Worm (Caenorhabditis elegans) whole organism, L4 larva: ENCODE results near the gene fipr-13.
A peak's percentile ranks its signal among the peaks of the same experiment; 100 is the strongest.

Experiments
- F26F4.8 ChIP-seq: fragments of 200-800 bp; sonication (Bioruptor generic); conservative IDR thresholded peaks from 2 replicates; pipeline ENCODE4 v1.3.6; 2022; ENCODE audit warnings: missing genetic modification characterization, missing compliant biosample characterization
- F44E2.7 ChIP-seq: fragments of 200-800 bp; sonication (Bioruptor generic); IDR thresholded peaks from 2 replicates; pipeline ENCODE4 v2.1.2; 2022; ENCODE audit warnings: missing genetic modification characterization, missing compliant biosample characterization
- F49E8.2 ChIP-seq: sonication (generic microtip); optimal IDR thresholded peaks from 2 replicates; lab custom pipeline; 2016; ENCODE audit warnings: missing compliant biosample characterization, mild to moderate bottlenecking, missing genetic modification characterization, borderline replicate concordance
- R02D3.7 ChIP-seq: fragments of 150-350 bp; sonication (generic microtip); optimal IDR thresholded peaks from 3 replicates; lab custom pipeline; 2014; ENCODE audit warnings: missing biosample characterization, missing genetic modification characterization
- Y75B8A.6 ChIP-seq: fragments of 200-800 bp; sonication (Bioruptor generic); IDR thresholded peaks from 2 replicates; pipeline ENCODE4 v1.3.6; 2022; ENCODE audit warnings: missing genetic modification reagents, missing genetic modification characterization, missing compliant biosample characterization
- ZK337.2 ChIP-seq: fragments of 200-800 bp; sonication (Bioruptor generic); IDR thresholded peaks from 2 replicates; pipeline ENCODE4 v1.3.6; 2022; ENCODE audit warnings: missing genetic modification reagents, missing genetic modification characterization, missing compliant biosample characterization
- aly-2 ChIP-seq: sonication (generic microtip); optimal IDR thresholded peaks from 2 replicates; lab custom pipeline; 2018; ENCODE audit warnings: missing biosample characterization, missing genetic modification characterization
- ama-1 ChIP-seq: fragments of 150-350 bp; optimal IDR thresholded peaks from 2 replicates; lab custom pipeline; 2014; ENCODE audit warnings: inconsistent platforms, mixed read lengths
- attf-4 ChIP-seq: sonication (generic microtip); optimal IDR thresholded peaks from 3 replicates; lab custom pipeline; 2017; ENCODE audit warnings: missing biosample characterization, missing genetic modification characterization
- ceh-20 ChIP-seq: fragments of 200-800 bp; sonication (Bioruptor generic); IDR thresholded peaks from 2 replicates; pipeline ENCODE4 v1.3.6; 2022; ENCODE audit warnings: missing genetic modification reagents, missing genetic modification characterization, missing compliant biosample characterization
- ceh-62 ChIP-seq: sonication (generic microtip); optimal IDR thresholded peaks from 2 replicates; lab custom pipeline; 2017; ENCODE audit warnings: missing biosample characterization, missing genetic modification characterization
- daf-12 ChIP-seq: fragments of 150-350 bp; optimal IDR thresholded peaks from 2 replicates; lab custom pipeline; 2014; ENCODE audit warnings: missing biosample characterization, missing genetic modification reagents, missing genetic modification characterization
- daf-16 ChIP-seq, 3 experiments: sonication (generic microtip); optimal IDR thresholded peaks; 2 replicates each; lab custom pipeline; 2016 to 2017; ENCODE audit warnings: missing genetic modification characterization in 3 of 3, missing genetic modification reagents in 3 of 3, mild to moderate bottlenecking in 2 of 3, missing compliant biosample characterization in 2 of 3, missing biosample characterization in 1 of 3, moderate library complexity in 1 of 3
- daf-19 ChIP-seq: fragments of 200-800 bp; sonication (Bioruptor generic); conservative IDR thresholded peaks from 2 replicates; pipeline ENCODE4 v1.3.6; 2022; ENCODE audit warnings: missing genetic modification characterization, missing compliant biosample characterization
- daf-8 ChIP-seq: fragments of 200-800 bp; sonication (Bioruptor generic); IDR thresholded peaks from 2 replicates; pipeline ENCODE4 v1.3.6; 2022; ENCODE audit warnings: missing genetic modification characterization, missing compliant biosample characterization
- dmd-6 ChIP-seq: fragments of 200-800 bp; sonication (Bioruptor generic); IDR thresholded peaks from 2 replicates; pipeline ENCODE4 v1.3.6; 2022; ENCODE audit warnings: missing genetic modification reagents, missing genetic modification characterization, missing compliant biosample characterization
- dmd-9 ChIP-seq: fragments of 200-800 bp; sonication (Bioruptor generic); IDR thresholded peaks from 2 replicates; pipeline ENCODE4 v1.3.6; 2022; ENCODE audit warnings: missing genetic modification reagents, missing genetic modification characterization, missing compliant biosample characterization
- duxl-1 ChIP-seq: sonication (generic microtip); optimal IDR thresholded peaks from 2 replicates; lab custom pipeline; 2016; ENCODE audit warnings: mild to moderate bottlenecking, missing genetic modification characterization, moderate library complexity, missing compliant biosample characterization; ENCODE audit not compliant: poor library complexity
- dve-1 ChIP-seq: sonication (generic microtip); optimal IDR thresholded peaks from 2 replicates; lab custom pipeline; 2017; ENCODE audit warnings: antibody characterized with exemption, mild to moderate bottlenecking, missing genetic modification characterization, missing compliant biosample characterization; ENCODE audit not compliant: insufficient read depth
- egl-43 ChIP-seq: fragments of 200-800 bp; sonication (Bioruptor generic); IDR thresholded peaks from 2 replicates; pipeline ENCODE4 v1.3.6; 2022; ENCODE audit warnings: missing genetic modification reagents, missing genetic modification characterization, missing compliant biosample characterization
- gei-8 ChIP-seq: fragments of 200-800 bp; sonication (Bioruptor generic); optimal IDR thresholded peaks from 2 replicates; lab custom pipeline; 2018; ENCODE audit warnings: mild to moderate bottlenecking, missing genetic modification characterization, missing compliant biosample characterization
- hlh-30 ChIP-seq: sonication (generic microtip); optimal IDR thresholded peaks from 2 replicates; lab custom pipeline; 2017; ENCODE audit warnings: antibody characterized with exemption, mild to moderate bottlenecking, missing genetic modification characterization, missing compliant biosample characterization; ENCODE audit not compliant: insufficient read depth
- lim-7 ChIP-seq: fragments of 200-800 bp; sonication (Bioruptor generic); IDR thresholded peaks from 2 replicates; pipeline ENCODE4 v1.3.6; 2022; ENCODE audit warnings: missing genetic modification characterization, missing compliant biosample characterization
- lin-13 ChIP-seq: fragments of 150-350 bp; optimal IDR thresholded peaks from 2 replicates; lab custom pipeline; 2014; ENCODE audit warnings: missing biosample characterization, missing genetic modification reagents, missing genetic modification characterization
- lin-15B ChIP-seq: fragments of 150-350 bp; sonication (generic microtip); optimal IDR thresholded peaks from 3 replicates; lab custom pipeline; 2014; ENCODE audit warnings: missing biosample characterization, missing genetic modification characterization
- lin-29 ChIP-seq: fragments of 200-800 bp; sonication (Bioruptor generic); IDR thresholded peaks from 2 replicates; pipeline ENCODE4 v1.3.6; 2022; ENCODE audit warnings: missing genetic modification reagents, missing genetic modification characterization, missing compliant biosample characterization
- lin-38 ChIP-seq: fragments of 200-800 bp; sonication (Bioruptor generic); IDR thresholded peaks from 2 replicates; pipeline ENCODE4 v1.3.6; 2022; ENCODE audit warnings: missing genetic modification reagents, missing genetic modification characterization, missing compliant biosample characterization
- madf-5 ChIP-seq, 2 experiments: fragments of 200-800 bp; sonication (Bioruptor generic); IDR thresholded peaks; 2 replicates each; pipeline ENCODE4 v1.3.6; 2022; ENCODE audit warnings: missing compliant biosample characterization in 2 of 2, missing genetic modification characterization in 2 of 2
- mep-1 ChIP-seq: fragments of 150-350 bp; sonication (generic microtip); optimal IDR thresholded peaks from 3 replicates; lab custom pipeline; 2014; ENCODE audit warnings: missing biosample characterization, missing genetic modification characterization
- nhr-102 ChIP-seq: sonication (generic microtip); optimal IDR thresholded peaks from 2 replicates; lab custom pipeline; 2016; ENCODE audit warnings: mild to moderate bottlenecking, missing genetic modification characterization, moderate library complexity, missing compliant biosample characterization
- nhr-25 ChIP-seq: sonication (generic microtip); optimal IDR thresholded peaks from 2 replicates; lab custom pipeline; 2017; ENCODE audit warnings: missing genetic modification characterization, mild to moderate bottlenecking, missing compliant biosample characterization, antibody characterized with exemption, moderate library complexity, borderline replicate concordance; ENCODE audit not compliant: insufficient read depth
- nhr-41 ChIP-seq: fragments of 200-800 bp; sonication (Bioruptor generic); IDR thresholded peaks from 2 replicates; pipeline ENCODE4 v1.3.6; 2022; ENCODE audit warnings: missing genetic modification reagents, missing genetic modification characterization, missing compliant biosample characterization
- nhr-48 ChIP-seq: sonication (generic microtip); optimal IDR thresholded peaks from 2 replicates; lab custom pipeline; 2016; ENCODE audit warnings: mild to moderate bottlenecking, missing genetic modification characterization, missing compliant biosample characterization
- nhr-6 ChIP-seq: fragments of 150-350 bp; optimal IDR thresholded peaks from 2 replicates; lab custom pipeline; 2014; ENCODE audit warnings: missing biosample characterization, missing genetic modification characterization
- pha-4 ChIP-seq, 2 experiments: fragments of 150-350 bp in 1 of 2; fragments of 200-800 bp in 1 of 2; sonication (Bioruptor generic) in 1 of 2; IDR thresholded peaks in 1 of 2; optimal IDR thresholded peaks in 1 of 2; 2 replicates each; pipeline versions ENCODE4 v1.3.6 to Lab custom; 2014 to 2022; ENCODE audit warnings: missing genetic modification characterization in 2 of 2, missing genetic modification reagents in 2 of 2, missing biosample characterization in 1 of 2, missing compliant biosample characterization in 1 of 2
- saeg-2 ChIP-seq: fragments of 200-800 bp; sonication (Bioruptor generic); IDR thresholded peaks from 2 replicates; pipeline ENCODE4 v1.3.6; 2022; ENCODE audit warnings: missing genetic modification reagents, missing genetic modification characterization, missing compliant biosample characterization
- spr-1 ChIP-seq: sonication (generic microtip); optimal IDR thresholded peaks from 2 replicates; lab custom pipeline; 2016; ENCODE audit warnings: mild to moderate bottlenecking, missing genetic modification characterization, missing compliant biosample characterization
- spr-3 ChIP-seq: fragments of 200-800 bp; sonication (Bioruptor generic); optimal IDR thresholded peaks from 2 replicates; lab custom pipeline; 2018; ENCODE audit warnings: mild to moderate bottlenecking, missing genetic modification characterization, missing compliant biosample characterization
- tra-1 ChIP-seq: fragments of 200-800 bp; sonication (Bioruptor generic); IDR thresholded peaks from 2 replicates; pipeline ENCODE4 v1.3.6; 2022; ENCODE audit warnings: missing genetic modification reagents, missing genetic modification characterization, missing compliant biosample characterization
- unc-130 ChIP-seq: sonication (generic microtip); optimal IDR thresholded peaks from 2 replicates; lab custom pipeline; 2016; ENCODE audit warnings: missing genetic modification reagents, missing genetic modification characterization, missing compliant biosample characterization
- unc-62 ChIP-seq, 3 experiments: fragments of 150-350 bp in 1 of 3; sonication (generic microtip); optimal IDR thresholded peaks in 2 of 3; peaks in 1 of 3; 1 replicate in 1 of 3; 2 replicates in 2 of 3; lab custom pipeline; 2014 to 2017; ENCODE audit warnings: missing biosample characterization in 3 of 3, missing genetic modification characterization in 3 of 3, missing genetic modification reagents in 3 of 3, missing genotype in 1 of 3
- zfp-2 ChIP-seq: sonication (generic microtip); optimal IDR thresholded peaks from 2 replicates; lab custom pipeline; 2016; ENCODE audit warnings: mild to moderate bottlenecking, missing genetic modification characterization, missing compliant biosample characterization
- zfp-3 ChIP-seq: fragments of 200-800 bp; sonication (Bioruptor generic); conservative IDR thresholded peaks from 2 replicates; pipeline ENCODE4 v1.3.6; 2022; ENCODE audit warnings: missing genetic modification reagents, missing genetic modification characterization, missing compliant biosample characterization
- zip-2 ChIP-seq: fragments of 150-350 bp; optimal IDR thresholded peaks from 2 replicates; lab custom pipeline; 2014; ENCODE audit warnings: missing biosample characterization, missing genetic modification characterization

The fipr-13 gene

DNA sequence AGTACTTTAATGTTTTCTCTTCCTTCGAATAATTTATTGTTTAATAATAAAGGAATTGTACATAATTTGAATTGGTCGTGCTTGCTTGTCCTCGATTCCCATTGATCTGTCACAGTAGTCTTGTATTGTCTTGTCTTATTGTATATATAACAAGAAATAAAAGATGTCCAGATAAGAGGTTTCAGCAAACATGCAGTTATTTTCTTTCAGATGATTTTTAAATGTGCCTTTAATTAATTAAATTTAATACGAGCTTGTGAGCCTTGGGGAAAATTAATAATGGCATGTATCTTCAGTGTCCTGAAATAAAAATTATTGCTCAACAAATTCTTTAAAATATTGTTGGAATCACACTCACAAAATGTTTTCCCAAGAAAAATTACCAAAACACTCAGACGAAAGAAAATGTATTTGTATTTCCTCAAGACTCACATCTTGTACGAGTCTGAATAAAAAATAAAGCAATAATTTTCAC lies 41.2 kb upstream of the fipr-13 start:
- TF ChIP-seq F49E8.2 (tag; lab: Kevin White, UChicago) (peak; percentile 52), nhr-6 (tag; lab: Kevin White, UChicago) (no peak), Y75B8A.6 (GFP tag; lab: Robert Waterston, UW) (no peak), unc-130 (GFP tag; lab: Kevin White, UChicago) (peak; percentile 81), gei-8 (GFP tag; lab: Kevin White, UChicago) (peak; percentile 2), aly-2 (tag; lab: Kevin White, UChicago) (peak; percentile 59), lin-38 (GFP tag; lab: Robert Waterston, UW) (peak; percentile 46), pha-4 (GFP tag; IDR thresholded peaks at IDR 0.05; lab: Robert Waterston, UW) (peak; percentile 45; the same call in 1 of the 2 replicates), pha-4 (tag; optimal IDR thresholded peaks at IDR 0.05; lab: Kevin White, UChicago) (no peak)

DNA sequence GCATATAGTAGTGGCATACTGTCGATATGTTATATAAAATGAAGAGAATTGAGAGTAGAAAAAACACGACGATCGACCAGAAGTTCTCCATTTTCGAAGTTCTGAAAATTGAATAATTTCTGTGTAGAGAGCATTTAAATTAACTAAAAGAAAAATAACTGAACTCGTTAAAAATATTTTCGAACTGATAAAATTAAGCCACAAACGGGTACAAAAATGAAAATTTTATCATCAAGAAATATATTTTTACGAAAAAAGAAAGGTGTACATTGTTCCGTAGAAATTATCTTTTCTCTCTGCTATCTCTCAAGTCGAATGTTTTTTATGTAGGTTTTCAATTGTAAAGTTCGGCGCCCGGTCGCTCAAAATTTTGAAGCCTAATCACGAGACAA lies 33.3 kb upstream of the fipr-13 start, which contains the start of gene acl-2:
Gene acl-2, minus strand, starts transcription at position 101 of the 392 bp plus-strand sequence.
- TF ChIP-seq ceh-20 (GFP tag; lab: Robert Waterston, UW) (no peak), nhr-102 (tag; lab: Kevin White, UChicago) (no peak), ceh-62 (tag; lab: Kevin White, UChicago) (no peak), zfp-2 (tag; lab: Kevin White, UChicago) (no peak), lin-13 (peak; percentile 4), F44E2.7 (no peak), daf-19 (GFP tag; lab: Robert Waterston, UW) (no peak), daf-12 (no peak), lin-29 (GFP tag; lab: Robert Waterston, UW) (no peak), lin-15B (tag; lab: Kevin White, UChicago) (no peak), hlh-30 (tag; lab: Kevin White, UChicago) (no peak), R02D3.7 (tag; lab: Kevin White, UChicago) (no peak), nhr-25 (no peak), attf-4 (tag; lab: Kevin White, UChicago) (no peak), ama-1 (lab: Kevin White, UChicago) (no peak), F26F4.8 (GFP tag; lab: Robert Waterston, UW) (no peak), mep-1 (tag; lab: Kevin White, UChicago) (no peak), daf-16 (GFP tag; optimal IDR thresholded peaks at IDR 0.05; lab: Kevin White, UChicago) (no peak), daf-16 (tag; optimal IDR thresholded peaks at IDR 0.05; lab: Kevin White, UChicago) (peak; percentile 46), daf-8 (GFP tag; lab: Robert Waterston, UW) (no peak), duxl-1 (tag; lab: Kevin White, UChicago) (no peak), unc-62 (GFP tag; optimal IDR thresholded peaks at IDR 0.05 in 1 of 2; lab: Kevin White, UChicago) (peak in 1 of 2 experiments; percentile 42), unc-62 (tag; optimal IDR thresholded peaks at IDR 0.05; lab: Kevin White, UChicago) (no peak), lim-7 (GFP tag; lab: Robert Waterston, UW) (no peak), nhr-48 (tag; lab: Kevin White, UChicago) (no peak)

DNA sequence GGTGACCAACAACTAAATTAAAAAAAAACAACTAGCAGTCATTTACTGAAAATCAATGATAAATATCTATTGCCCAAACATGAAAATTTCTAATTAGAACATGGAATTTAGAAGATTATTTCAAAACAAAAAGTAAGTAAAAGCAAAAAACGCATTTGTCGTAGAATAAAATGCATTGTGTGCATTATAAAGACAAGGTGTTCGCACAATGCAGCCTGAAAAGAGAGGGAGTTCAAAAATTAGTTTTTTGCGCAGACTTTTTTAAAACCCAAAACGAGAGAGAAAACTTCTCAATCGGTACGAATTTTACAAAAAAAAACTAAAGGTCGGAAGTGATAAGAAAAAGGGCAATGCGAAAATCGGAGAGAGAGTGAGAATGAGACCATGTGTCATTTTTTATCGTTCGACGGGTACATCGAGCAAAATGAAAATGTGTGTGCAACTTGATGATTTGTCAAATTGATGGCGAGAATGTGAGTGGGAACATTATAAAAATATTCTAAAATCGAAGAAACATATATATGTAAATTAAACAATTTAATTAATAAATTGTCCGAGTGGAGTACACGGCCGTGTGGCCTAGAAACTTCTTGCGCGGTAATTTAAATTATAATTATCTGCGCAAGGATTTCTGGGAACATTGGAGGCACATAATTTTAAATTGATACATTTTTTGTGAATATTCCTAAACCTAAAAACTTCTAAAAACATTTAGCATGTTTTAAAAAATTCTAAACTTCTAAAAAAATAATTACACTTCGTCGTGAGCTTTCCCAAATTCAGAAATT lies 32.7 kb upstream of the fipr-13 start:
- TF ChIP-seq madf-5 (GFP tag; IDR thresholded peaks at IDR 0.05; lab: Robert Waterston, UW) (no peak), F49E8.2 (tag; lab: Kevin White, UChicago) (peak; percentile 16), nhr-41 (GFP tag; lab: Robert Waterston, UW) (no peak), spr-3 (GFP tag; lab: Kevin White, UChicago) (no peak), dmd-9 (GFP tag; lab: Robert Waterston, UW) (no peak), dmd-6 (GFP tag; lab: Robert Waterston, UW) (peak; percentile 82), zfp-2 (tag; lab: Kevin White, UChicago) (no peak), zfp-3 (GFP tag; lab: Robert Waterston, UW) (no peak), saeg-2 (GFP tag; lab: Robert Waterston, UW) (no peak), spr-1 (tag; lab: Kevin White, UChicago) (no peak), nhr-102 (tag; lab: Kevin White, UChicago) (peak; percentile 31), zip-2 (tag; lab: Kevin White, UChicago) (no peak), ZK337.2 (GFP tag; lab: Robert Waterston, UW) (no peak), dve-1 (tag; lab: Kevin White, UChicago) (peak; percentile 43), egl-43 (GFP tag; lab: Robert Waterston, UW) (no peak), tra-1 (GFP tag; lab: Robert Waterston, UW) (0 out of 2 replicates have a peak, but pooled peaks have one; percentile 32), unc-62 (GFP tag; optimal IDR thresholded peaks at IDR 0.05 in 1 of 2; lab: Kevin White, UChicago) (no peak), unc-62 (tag; optimal IDR thresholded peaks at IDR 0.05; lab: Kevin White, UChicago) (no peak)
